Fruit fly (Drosophila melanogaster) S2 (cell line): ENCODE results near the gene Nup358.

Source experiments
- CG8478 ChIP-seq: fragments of >200 bp; optimal IDR thresholded peaks from 2 replicates; lab custom pipeline; 2018
- CTCF ChIP-seq, 2 experiments: fragments of >200 bp; optimal IDR thresholded peaks; 2 replicates each; lab custom pipeline; 2018

The Nup358 gene

DNA sequence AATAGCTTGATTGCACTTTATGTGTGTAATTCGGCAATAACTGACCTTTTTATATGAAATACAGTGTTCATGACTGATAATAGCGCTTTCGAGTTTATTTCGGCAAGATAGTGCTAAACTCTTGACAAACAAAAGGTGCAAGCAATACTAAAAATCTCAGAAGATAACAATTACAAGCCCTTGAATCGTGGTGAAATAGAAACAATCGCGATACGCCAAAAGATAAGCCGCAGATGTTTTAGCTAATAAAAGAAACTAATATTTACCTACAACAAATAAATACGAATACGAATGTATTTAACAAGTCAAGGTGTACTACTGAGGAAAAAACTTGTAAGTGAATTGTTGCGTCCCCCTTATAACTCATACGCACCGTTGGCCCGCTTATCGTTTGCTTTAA, 26.1 kb downstream of the Nup358 start:
- no peak for TF ChIP-seq CTCF (optimal IDR thresholded peaks at IDR 0.05; lab: Kevin White, UChicago)
- TF ChIP-seq CG8478: no peak

DNA sequence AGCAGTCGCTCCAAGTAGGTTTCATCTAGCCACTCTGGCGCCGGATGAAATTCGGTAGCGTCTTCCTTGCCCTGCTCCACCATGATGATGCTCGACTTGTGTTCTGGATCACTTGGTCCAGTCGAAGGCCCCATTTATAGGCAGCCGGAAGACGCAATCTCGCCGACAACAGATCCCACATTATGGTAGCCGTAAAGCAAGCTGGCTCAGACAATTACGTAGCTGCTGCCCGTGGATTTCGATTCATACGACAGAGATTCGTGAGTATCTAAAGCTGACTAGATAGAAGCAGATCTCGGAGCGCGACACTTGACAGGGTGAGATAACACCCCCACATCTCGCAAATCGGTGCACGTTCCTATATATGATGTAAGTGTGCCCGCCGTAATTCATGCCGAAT, 28.0 kb downstream of the Nup358 start, which contains the start of gene CG10513:
CG10513 (minus strand) TSS at position 101 of the 400 bp plus-strand sequence.
- TF ChIP-seq CTCF (optimal IDR thresholded peaks at IDR 0.05; lab: Kevin White, UChicago) (no peak), CG8478 (no peak)

DNA sequence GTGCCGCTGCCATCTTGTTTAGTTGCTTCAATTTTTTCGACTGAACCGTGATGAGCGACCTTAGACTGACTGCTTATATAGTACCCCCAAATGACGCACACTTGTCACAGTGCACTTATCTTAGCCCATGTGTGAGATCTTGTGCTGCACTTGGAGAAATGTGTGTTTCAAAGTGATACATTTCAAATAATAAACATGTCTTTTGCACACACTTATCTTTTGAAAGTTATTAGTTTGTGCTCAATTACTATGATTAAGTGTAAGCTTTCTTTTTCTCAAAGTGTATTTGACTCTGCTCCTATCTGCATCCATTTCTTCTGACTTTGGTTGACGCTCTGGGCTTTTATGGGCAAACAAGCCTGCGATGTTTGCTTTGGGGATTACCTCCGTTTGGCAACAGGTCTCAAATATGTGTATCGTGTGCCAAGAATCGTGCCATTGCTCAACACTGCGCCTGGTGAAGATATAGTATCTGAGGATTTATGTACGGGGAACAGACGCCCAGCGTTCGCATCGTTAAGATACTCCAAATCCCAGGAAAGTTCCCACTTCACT, 30.7 kb downstream of the Nup358 start, which contains the start of gene CG10514:
CG10514 (minus strand) TSS at position 51 of the 555 bp plus-strand sequence.
- no peak for TF ChIP-seq CTCF (optimal IDR thresholded peaks at IDR 0.05; lab: Kevin White, UChicago)
- TF ChIP-seq CG8478: no peak

DNA sequence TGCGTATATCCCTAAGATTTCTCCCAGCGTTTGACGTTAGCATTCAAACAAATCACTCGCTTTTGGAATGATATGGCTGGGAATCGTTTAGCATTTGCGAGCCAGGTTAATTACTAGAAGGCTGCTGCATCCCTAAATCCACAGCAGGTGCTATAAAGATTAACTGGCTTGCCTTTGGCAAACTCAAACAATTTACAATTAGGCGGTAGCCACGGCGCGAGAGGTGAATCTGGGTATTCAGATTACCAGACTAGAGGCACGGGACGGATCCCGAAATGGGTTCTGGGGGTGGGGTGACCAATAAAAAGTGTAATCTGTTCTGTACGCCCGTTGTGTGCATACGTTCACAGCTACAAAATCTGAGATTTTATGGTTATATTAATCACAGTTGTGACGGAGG, 32.0 kb downstream of the Nup358 start, which contains the start of gene CG11892:
CG11892 (plus strand) TSS at position 384 of the 400 bp plus-strand sequence.
- no peak for TF ChIP-seq CTCF (optimal IDR thresholded peaks at IDR 0.05; lab: Kevin White, UChicago)
- TF ChIP-seq CG8478: no peak

DNA sequence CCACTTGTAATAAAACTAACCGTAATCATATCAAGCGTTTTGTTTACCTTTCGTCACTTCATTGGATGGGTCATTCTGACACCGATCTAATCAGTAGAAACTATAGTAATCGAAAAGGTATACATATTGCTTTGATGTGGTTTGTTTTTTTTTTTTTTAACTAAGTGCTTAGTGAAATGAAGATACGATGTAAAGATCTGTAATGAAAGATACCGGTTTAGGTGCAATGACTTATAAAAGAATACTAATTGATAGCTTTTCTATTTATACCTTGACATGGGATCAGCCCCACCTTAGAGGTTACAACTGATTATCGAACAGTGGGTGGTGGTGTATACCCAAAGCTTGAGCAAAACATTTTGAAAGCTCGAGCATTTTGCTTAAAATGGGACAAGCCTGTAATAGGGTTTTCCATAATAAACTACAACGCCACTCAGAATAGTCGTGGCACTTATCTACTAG, 34.1 kb downstream of the Nup358 start, which contains the start of gene CG31300:
CG31300 (plus strand) TSS at position 412 of the 462 bp plus-strand sequence.
- TF ChIP-seq CTCF (optimal IDR thresholded peaks at IDR 0.05; lab: Kevin White, UChicago) (no peak), CG8478 (no peak)

DNA sequence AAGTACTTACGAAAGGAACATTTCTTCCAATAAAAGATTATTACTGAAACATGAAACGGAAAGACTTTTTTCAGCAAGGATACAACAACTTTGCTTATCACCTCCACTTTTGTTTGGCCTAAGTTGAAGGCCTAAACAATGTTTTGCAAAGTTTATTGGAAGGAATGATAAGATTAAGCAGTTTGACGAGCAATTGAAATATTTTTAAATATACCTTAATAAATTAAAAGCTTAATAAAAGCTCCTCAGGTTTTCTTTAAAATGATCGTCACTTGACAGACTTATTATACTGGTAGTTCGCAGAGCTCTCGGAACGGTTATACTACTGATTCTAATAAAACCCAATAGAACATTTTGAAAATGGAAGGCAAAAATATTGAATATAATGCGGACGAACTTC, 36.0 kb downstream of the Nup358 start, which contains the start of gene CG31104:
CG31104 (plus strand) TSS at position 301 of the 400 bp plus-strand sequence.
- TF ChIP-seq CG8478 (no peak), CTCF (optimal IDR thresholded peaks at IDR 0.05; lab: Kevin White, UChicago) (no peak)

DNA sequence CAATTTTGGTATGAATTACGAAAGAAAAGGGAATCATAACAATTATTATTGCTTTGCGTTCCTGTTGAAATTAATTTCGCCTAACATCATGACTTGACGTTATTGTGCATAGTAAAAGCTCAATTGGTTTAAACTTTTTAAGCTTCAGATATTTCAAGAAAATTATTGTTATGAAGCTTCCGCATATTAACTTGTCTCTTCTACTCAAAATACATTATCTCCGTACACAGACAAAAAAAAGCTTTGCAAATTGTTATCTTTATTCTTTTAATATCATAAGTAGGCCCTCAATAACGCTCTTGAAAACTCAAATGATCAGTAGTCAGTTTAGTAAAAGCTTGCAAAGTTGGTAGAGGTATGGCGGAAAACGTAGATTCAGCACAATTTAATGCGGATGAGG, 38.0 kb downstream of the Nup358 start, which contains the start of gene CG13658:
CG13658 (plus strand) TSS at position 347 of the 400 bp plus-strand sequence.
- no peak for TF ChIP-seq CTCF (optimal IDR thresholded peaks at IDR 0.05; lab: Kevin White, UChicago)
- TF ChIP-seq CG8478: no peak

DNA sequence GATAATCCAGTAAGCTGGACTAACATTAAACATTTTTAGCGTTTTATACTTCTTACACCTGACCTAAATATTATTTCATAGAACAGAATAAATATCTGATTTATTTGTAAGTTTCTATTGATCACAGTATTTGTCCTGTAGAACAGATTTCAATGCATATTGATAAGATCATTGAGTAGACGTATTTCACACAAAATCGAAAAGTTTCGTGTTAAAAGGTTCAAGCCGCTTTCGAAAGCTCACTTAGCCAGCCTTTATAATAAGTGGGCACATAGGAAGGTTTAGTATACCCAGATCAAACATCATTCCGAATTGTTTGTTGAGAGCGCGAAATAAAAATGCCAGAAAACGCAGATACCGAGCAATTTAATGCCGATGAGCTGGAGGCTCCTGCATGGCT, 40.4 kb downstream of the Nup358 start, which contains the start of gene CG11893:
CG11893 (plus strand) TSS at position 301 of the 400 bp plus-strand sequence.
- no peak for TF ChIP-seq CTCF (optimal IDR thresholded peaks at IDR 0.05; lab: Kevin White, UChicago)
- no peak for TF ChIP-seq CG8478

DNA sequence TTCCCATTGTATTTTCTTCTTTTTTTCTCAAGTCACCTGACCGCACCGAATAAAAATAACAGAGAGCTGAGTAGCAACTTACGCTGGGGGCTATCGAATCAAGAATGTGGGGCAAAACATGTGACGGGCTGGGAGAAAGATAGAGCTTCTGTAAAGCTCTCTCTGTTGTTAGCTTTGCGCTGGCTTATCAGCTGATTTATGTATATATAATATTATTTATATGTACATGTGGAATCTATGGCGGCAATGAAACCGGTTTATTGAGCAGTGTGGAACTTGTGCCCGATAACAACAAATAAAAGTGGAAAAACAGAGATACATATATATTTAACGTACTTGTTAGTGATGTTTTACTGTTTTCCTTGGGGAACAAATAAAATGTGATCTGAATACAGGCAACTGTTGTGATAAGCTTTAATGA, 43.7 kb downstream of the Nup358 start, which contains the start of gene CG31098:
CG31098 (minus strand) TSS at position 114 of the 421 bp plus-strand sequence.
- no peak for TF ChIP-seq CTCF (optimal IDR thresholded peaks at IDR 0.05; lab: Kevin White, UChicago)
- TF ChIP-seq CG8478: no peak

DNA sequence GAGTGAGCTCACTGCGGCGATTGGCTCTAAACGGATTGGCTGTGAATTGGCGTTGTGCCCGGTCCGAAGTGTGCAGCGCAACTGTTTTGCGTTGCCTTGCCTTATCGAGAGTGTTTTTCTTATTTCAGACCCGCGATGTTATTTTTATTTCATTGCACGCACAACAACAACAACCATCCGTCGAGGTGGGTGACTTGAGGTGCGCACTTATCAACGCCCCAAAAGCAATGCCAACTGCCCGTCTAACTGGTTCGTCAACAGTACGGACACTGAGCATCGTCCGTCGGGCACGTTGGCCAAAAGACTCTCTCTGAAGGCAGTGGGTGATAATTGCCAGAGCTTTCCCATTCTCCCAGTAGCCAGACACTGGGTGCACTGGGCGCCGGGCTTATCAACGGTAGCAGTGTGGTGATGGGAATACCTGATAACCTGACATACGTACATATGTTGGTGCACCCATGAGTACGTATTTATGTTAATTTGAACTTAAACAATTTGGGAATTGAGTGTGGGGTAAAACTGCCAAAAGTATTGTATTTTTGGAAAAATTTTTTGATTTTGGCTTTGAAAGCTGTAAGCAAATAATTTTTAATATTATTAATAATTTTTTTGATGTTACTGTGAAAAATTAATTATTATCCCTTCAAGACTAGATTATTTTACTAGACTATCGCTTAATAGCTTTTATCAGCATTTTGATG, 46.3 kb downstream of the Nup358 start, which contains the start of gene CG31102:
CG31102 (minus strand) TSS at position 275 of the 701 bp plus-strand sequence.
- no peak for TF ChIP-seq CTCF (optimal IDR thresholded peaks at IDR 0.05; lab: Kevin White, UChicago)
- no peak for TF ChIP-seq CG8478

DNA sequence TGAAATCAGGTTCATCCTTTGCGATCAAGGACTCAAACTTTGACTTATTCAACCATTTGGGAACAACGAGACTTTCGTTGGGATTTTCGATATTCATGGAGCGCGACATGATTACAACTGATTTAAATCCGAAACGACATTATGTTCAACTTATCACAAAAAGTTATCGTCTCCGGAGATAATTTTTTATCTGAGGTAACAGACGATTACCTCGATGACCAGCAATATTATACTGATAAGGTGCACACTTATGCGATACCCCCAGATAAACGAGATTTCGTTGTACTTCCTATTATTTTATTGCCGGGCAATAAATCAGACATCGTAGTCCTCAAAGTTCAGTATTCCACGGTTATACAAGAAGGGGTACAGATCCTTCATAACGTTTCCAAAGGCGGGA, 48.5 kb downstream of the Nup358 start, which contains the start of gene CG31097:
CG31097 (minus strand) TSS at position 101 of the 400 bp plus-strand sequence.
- TF ChIP-seq CTCF (optimal IDR thresholded peaks at IDR 0.05; lab: Kevin White, UChicago): no peak
- TF ChIP-seq CG8478: no peak

DNA sequence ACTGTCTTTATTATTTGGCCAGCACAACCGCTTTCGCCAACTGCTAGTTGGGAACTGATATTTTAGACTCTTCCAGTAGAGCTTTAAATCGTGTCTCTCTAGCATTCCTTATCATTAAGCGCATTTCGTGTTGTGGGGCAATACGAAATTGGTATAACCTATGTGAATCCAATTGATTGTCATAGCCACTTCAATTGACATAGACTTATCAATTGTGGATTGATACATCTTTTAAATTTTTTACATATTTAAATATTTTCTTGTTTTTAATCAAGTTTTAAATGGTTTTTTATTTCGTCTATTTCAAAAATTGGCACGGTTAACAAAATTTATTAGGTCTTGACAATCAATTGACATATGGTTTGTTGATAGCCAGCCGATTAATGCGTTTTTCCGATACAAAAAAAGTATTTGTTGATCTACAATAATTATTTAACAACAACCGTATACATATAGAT, 50.4 kb downstream of the Nup358 start, which contains the start of gene CG31288:
CG31288 (minus strand) TSS at position 51 of the 458 bp plus-strand sequence.
- TF ChIP-seq CG8478 (no peak), CTCF (optimal IDR thresholded peaks at IDR 0.05; lab: Kevin White, UChicago) (no peak)

DNA sequence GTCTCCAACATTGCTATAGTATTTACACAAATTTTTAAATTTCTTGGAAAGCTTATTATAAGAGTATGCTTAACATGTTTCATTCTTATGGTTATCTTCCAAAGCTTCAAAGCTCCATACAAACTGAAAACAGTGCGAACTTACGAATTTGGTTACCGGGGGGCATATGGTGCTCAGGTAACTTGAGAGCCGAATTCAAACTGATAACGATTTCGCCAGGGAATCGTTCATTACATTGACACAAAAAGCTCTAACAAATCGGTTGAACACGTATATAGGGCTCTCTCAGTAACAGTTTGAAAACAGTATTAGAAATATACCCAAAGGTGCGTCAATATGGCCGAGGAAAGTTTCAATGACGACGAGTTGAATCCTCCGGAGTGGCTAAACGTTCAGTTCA, 51.4 kb downstream of the Nup358 start, which contains the start of gene CG13659:
CG13659 (plus strand) TSS at position 317 of the 400 bp plus-strand sequence.
- no peak for TF ChIP-seq CG8478
- no peak for TF ChIP-seq CTCF (optimal IDR thresholded peaks at IDR 0.05; lab: Kevin White, UChicago)

DNA sequence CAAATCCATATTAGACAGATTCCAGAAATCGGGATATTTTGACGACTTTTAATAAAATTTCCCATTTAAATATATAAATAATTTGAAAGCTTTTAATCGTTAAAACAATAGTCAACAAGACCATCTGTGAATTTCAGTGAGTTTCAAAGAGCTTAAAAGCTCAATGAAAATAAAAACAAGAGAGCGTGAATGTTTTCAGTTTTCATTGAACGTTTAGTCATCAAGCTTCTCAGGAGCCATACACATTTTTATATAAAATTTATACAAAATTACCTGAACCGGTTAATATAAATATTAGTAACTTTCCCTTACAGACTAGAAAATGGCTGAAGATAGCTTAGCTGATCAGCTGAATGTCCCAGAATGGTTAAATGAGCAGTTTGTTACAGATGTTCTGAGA, 53.1 kb downstream of the Nup358 start, which contains the start of gene CG31370:
CG31370 (plus strand) TSS at position 226 of the 400 bp plus-strand sequence.
- no peak for TF ChIP-seq CG8478
- TF ChIP-seq CTCF (optimal IDR thresholded peaks at IDR 0.05; lab: Kevin White, UChicago): no peak

DNA sequence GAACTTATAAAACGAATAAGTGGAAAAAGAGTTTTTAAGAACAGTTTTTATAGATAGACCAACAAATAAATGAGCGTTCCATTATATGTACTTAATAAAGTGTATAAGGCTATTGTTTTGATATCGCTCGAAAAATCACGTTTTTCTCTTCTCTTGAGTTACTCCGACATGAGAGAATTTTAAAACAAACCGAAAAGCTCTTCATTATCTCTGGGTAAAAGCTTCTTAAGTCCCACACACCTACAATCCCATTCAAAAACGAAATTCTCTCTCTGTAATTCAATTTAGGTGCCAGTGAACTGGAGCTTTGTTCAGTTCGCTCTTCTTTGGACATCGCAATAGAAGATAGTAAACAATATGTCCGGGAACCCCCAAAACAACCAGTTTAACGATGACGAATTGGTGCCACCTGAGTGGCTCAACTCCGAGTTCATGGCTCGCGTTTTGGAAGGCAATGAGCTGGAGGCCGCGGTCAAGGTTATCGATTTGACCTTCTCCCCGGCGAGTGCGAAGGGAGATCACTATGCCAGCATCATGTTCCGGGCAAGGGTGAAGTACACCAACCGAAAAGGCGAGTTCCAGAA, 54.8 kb downstream of the Nup358 start, which contains the start of gene CG31436:
CG31436 (plus strand) TSS at position 281 of the 584 bp plus-strand sequence.
- TF ChIP-seq CG8478 (no peak), CTCF (optimal IDR thresholded peaks at IDR 0.05; lab: Kevin White, UChicago) (no peak)
